Worm (Caenorhabditis elegans) whole organism, L2 larva: Measurements from ENCODE around the gene C24A8.6.
"Not testable (repeated sequence)": the region's sequence is repeated elsewhere in the genome, so short reads cannot be mapped to it uniquely, and the experiment has no call there.

Source experiments
- C34F6.9 ChIP-seq: fragments of 150-350 bp; optimal IDR thresholded peaks from 2 replicates; lab custom pipeline; 2014; ENCODE audit warnings: missing biosample characterization, missing genetic modification characterization
- R02D3.7 ChIP-seq: fragments of 150-350 bp; optimal IDR thresholded peaks from 2 replicates; lab custom pipeline; 2014; ENCODE audit warnings: missing biosample characterization, missing genetic modification characterization
- alr-1 ChIP-seq: fragments of 150-350 bp; optimal IDR thresholded peaks from 2 replicates; lab custom pipeline; 2014; ENCODE audit warnings: missing biosample characterization, missing genetic modification characterization
- ama-1 ChIP-seq: fragments of 150-350 bp; optimal IDR thresholded peaks from 2 replicates; lab custom pipeline; 2018; ENCODE audit warnings: inconsistent platforms
- blmp-1 ChIP-seq: sonication (generic microtip); optimal IDR thresholded peaks from 2 replicates; lab custom pipeline; 2017; ENCODE audit warnings: missing genetic modification characterization, mild to moderate bottlenecking, missing compliant biosample characterization, antibody characterized with exemption, moderate library complexity; ENCODE audit not compliant: insufficient read depth
- ceh-16 ChIP-seq: fragments of 150-350 bp; optimal IDR thresholded peaks from 2 replicates; lab custom pipeline; 2014; ENCODE audit warnings: missing biosample characterization, missing genetic modification characterization
- ceh-82 ChIP-seq: fragments of 150-350 bp; optimal IDR thresholded peaks from 2 replicates; lab custom pipeline; 2014; ENCODE audit warnings: missing biosample characterization, missing genetic modification characterization
- crh-2 ChIP-seq: sonication (generic microtip); optimal IDR thresholded peaks from 2 replicates; lab custom pipeline; 2017; ENCODE audit warnings: missing biosample characterization, missing genetic modification characterization
- egl-27 ChIP-seq: sonication (generic microtip); optimal IDR thresholded peaks from 3 replicates; lab custom pipeline; 2017; ENCODE audit warnings: missing biosample characterization, missing genetic modification reagents, missing genetic modification characterization
- elt-1 ChIP-seq: fragments of 150-350 bp; optimal IDR thresholded peaks from 2 replicates; lab custom pipeline; 2014; ENCODE audit warnings: missing biosample characterization, missing genetic modification characterization
- elt-3 ChIP-seq: sonication (generic microtip); optimal IDR thresholded peaks from 2 replicates; lab custom pipeline; 2017; ENCODE audit warnings: missing biosample characterization, missing genetic modification characterization
- fos-1 ChIP-seq: fragments of 150-350 bp; optimal IDR thresholded peaks from 2 replicates; lab custom pipeline; 2014; ENCODE audit warnings: missing biosample characterization, missing genetic modification characterization
- gmeb-1 ChIP-seq: fragments of 150-350 bp; optimal IDR thresholded peaks from 2 replicates; lab custom pipeline; 2014; ENCODE audit warnings: missing biosample characterization, missing genetic modification characterization
- lin-11 ChIP-seq: fragments of 150-350 bp; sonication (generic microtip); optimal IDR thresholded peaks from 2 replicates; lab custom pipeline; 2014; ENCODE audit warnings: missing biosample characterization, missing genetic modification characterization, inconsistent platforms, mixed read lengths
- lin-13 ChIP-seq: fragments of 150-350 bp; optimal IDR thresholded peaks from 2 replicates; lab custom pipeline; 2014; ENCODE audit warnings: missing biosample characterization, missing genetic modification reagents, missing genetic modification characterization
- mab-5 ChIP-seq: fragments of 150-350 bp; optimal IDR thresholded peaks from 2 replicates; lab custom pipeline; 2014; ENCODE audit warnings: missing biosample characterization, missing genetic modification characterization
- mdl-1 ChIP-seq, 2 experiments: fragments of 150-350 bp in 1 of 2; sonication (generic microtip) in 1 of 2; optimal IDR thresholded peaks; 2 replicates each; lab custom pipeline; 2017; ENCODE audit warnings: missing biosample characterization in 2 of 2, missing genetic modification characterization in 2 of 2
- nhr-10 ChIP-seq: sonication (generic microtip); optimal IDR thresholded peaks from 2 replicates; lab custom pipeline; 2017; ENCODE audit warnings: missing biosample characterization, missing genetic modification characterization
- nhr-12 ChIP-seq: fragments of 150-350 bp; optimal IDR thresholded peaks from 2 replicates; lab custom pipeline; 2014; ENCODE audit warnings: missing biosample characterization, missing genetic modification characterization
- nhr-129 ChIP-seq: fragments of 150-350 bp; optimal IDR thresholded peaks from 2 replicates; lab custom pipeline; 2014; ENCODE audit warnings: missing biosample characterization, missing genetic modification characterization
- nhr-21 ChIP-seq: fragments of 150-350 bp; optimal IDR thresholded peaks from 2 replicates; lab custom pipeline; 2014; ENCODE audit warnings: missing biosample characterization, missing genetic modification characterization
- nhr-23 ChIP-seq: fragments of 150-350 bp; optimal IDR thresholded peaks from 2 replicates; lab custom pipeline; 2014; ENCODE audit warnings: missing biosample characterization, missing genetic modification reagents, missing genetic modification characterization
- nhr-237 ChIP-seq: fragments of 150-350 bp; optimal IDR thresholded peaks from 2 replicates; lab custom pipeline; 2014; ENCODE audit warnings: missing biosample characterization, missing genetic modification characterization
- nhr-25 ChIP-seq: fragments of 150-350 bp; sonication (generic microtip); optimal IDR thresholded peaks from 3 replicates; lab custom pipeline; 2014; ENCODE audit warnings: missing biosample characterization, missing genetic modification characterization
- nhr-6 ChIP-seq: fragments of 150-350 bp; optimal IDR thresholded peaks from 2 replicates; lab custom pipeline; 2014; ENCODE audit warnings: missing biosample characterization, missing genetic modification characterization
- peb-1 ChIP-seq: fragments of 150-350 bp; optimal IDR thresholded peaks from 2 replicates; lab custom pipeline; 2014; ENCODE audit warnings: missing biosample characterization, missing genetic modification characterization
- sma-3 ChIP-seq: sonication (generic microtip); optimal IDR thresholded peaks from 2 replicates; lab custom pipeline; 2016; ENCODE audit warnings: missing genetic modification reagents, missing genetic modification characterization, missing compliant biosample characterization
- sma-9 ChIP-seq, 2 experiments: fragments of 150-350 bp in 1 of 2; sonication (generic microtip) in 1 of 2; optimal IDR thresholded peaks; 2 replicates each; lab custom pipeline; 2014 to 2016; ENCODE audit warnings: missing genetic modification characterization in 2 of 2, mild to moderate bottlenecking in 1 of 2, missing biosample characterization in 1 of 2, missing compliant biosample characterization in 1 of 2, missing genetic modification reagents in 1 of 2, moderate library complexity in 1 of 2
- snpc-4 ChIP-seq: fragments of 150-350 bp; optimal IDR thresholded peaks from 2 replicates; lab custom pipeline; 2014; ENCODE audit warnings: missing biosample characterization, missing genetic modification characterization
- unc-39 ChIP-seq: fragments of 150-350 bp; optimal IDR thresholded peaks from 2 replicates; lab custom pipeline; 2014; ENCODE audit warnings: missing biosample characterization, missing genetic modification characterization
- unc-62 ChIP-seq: fragments of 150-350 bp; optimal IDR thresholded peaks from 2 replicates; lab custom pipeline; 2014; ENCODE audit warnings: missing biosample characterization, missing genetic modification reagents, missing genetic modification characterization
- ztf-1 ChIP-seq: fragments of 200-800 bp; sonication (Bioruptor generic); conservative IDR thresholded peaks from 2 replicates; pipeline ENCODE4 v1.3.6; 2022; ENCODE audit warnings: missing genetic modification characterization, missing compliant biosample characterization
- ztf-4 ChIP-seq: fragments of 150-350 bp; optimal IDR thresholded peaks from 2 replicates; lab custom pipeline; 2014; ENCODE audit warnings: missing biosample characterization, missing genetic modification characterization

Gene C24A8.6

ce11 chrX:4332305-4332704 is at the start of gene C24A8.6:
Gene C24A8.6 (minus strand): TSS chrX:4332405.
- not testable (repeated sequence) for TF ChIP-seq sma-3 (GFP tag; lab: Kevin White, UChicago); egl-27 (tag; lab: Kevin White, UChicago); nhr-237 (tag; lab: Kevin White, UChicago)

- TF ChIP-seq nhr-10 (no peak), ama-1 (lab: Kevin White, UChicago) (no peak), gmeb-1 (tag; lab: Kevin White, UChicago) (no peak), blmp-1 (no peak), nhr-21 (tag; lab: Kevin White, UChicago) (no peak), C34F6.9 (tag; lab: Kevin White, UChicago) (no peak), lin-13 (GFP tag; lab: Kevin White, UChicago) (no peak), ztf-1 (no peak), mab-5 (tag; lab: Kevin White, UChicago) (no peak), crh-2 (tag; lab: Kevin White, UChicago) (no peak), ztf-4 (tag; lab: Kevin White, UChicago) (no peak)
Observed at ce11 chrX:4377689-4378088, 45.5 kb upstream of the C24A8.6 start, which contains the start of gene R160.12. Gene R160.12 (minus strand): TSS chrX:4377789.

- TF ChIP-seq nhr-12 (tag; lab: Kevin White, UChicago): no peak
- no peak for TF ChIP-seq elt-3 (tag; lab: Kevin White, UChicago)
- no peak for TF ChIP-seq unc-62 (GFP tag; lab: Kevin White, UChicago)
- no peak for TF ChIP-seq fos-1 (tag; lab: Kevin White, UChicago)
- no peak for TF ChIP-seq elt-1 (tag; lab: Kevin White, UChicago)
- no peak for TF ChIP-seq mab-5 (tag; lab: Kevin White, UChicago)
- no peak for TF ChIP-seq nhr-10
- no peak for TF ChIP-seq nhr-129
- no peak for TF ChIP-seq sma-9 (GFP tag; optimal IDR thresholded peaks at IDR 0.05; lab: Kevin White, UChicago)
- no peak for TF ChIP-seq sma-9 (tag; optimal IDR thresholded peaks at IDR 0.05; lab: Kevin White, UChicago)
- TF ChIP-seq nhr-6 (tag; lab: Kevin White, UChicago): no peak
- TF ChIP-seq lin-11: no peak
Observed at ce11 chrX:4376801-4377200, 44.6 kb upstream of the C24A8.6 start, which contains the start of gene R160.2. Gene R160.2 (minus strand): TSS chrX:4376901.

DNA sequence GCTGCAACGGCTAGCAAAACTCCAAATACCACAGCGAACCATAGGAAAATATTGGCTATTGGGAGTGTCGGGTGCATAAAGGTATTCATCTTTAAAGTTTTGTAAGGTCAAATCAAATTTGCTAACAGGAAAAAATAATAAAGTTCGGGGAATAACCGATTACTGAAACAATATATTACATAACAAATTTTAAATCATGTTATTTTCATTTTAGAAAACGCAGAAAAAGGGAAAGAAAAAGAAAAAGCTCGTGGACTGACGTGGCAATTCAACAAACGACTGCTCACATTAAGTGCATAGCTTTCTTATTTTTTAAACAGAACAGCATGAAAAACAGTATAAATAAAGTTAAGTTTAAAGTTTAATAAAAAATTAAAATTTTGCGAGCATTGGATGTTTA is 40.9 kb upstream of the C24A8.6 start, which contains the start of gene R160.6:
Gene R160.6, minus strand, starts transcription at position 101 of the 400 bp plus-strand sequence.
- no peak for TF ChIP-seq elt-1 (tag; lab: Kevin White, UChicago)
- no peak for TF ChIP-seq mdl-1 (tag; optimal IDR thresholded peaks at IDR 0.05; lab: Kevin White, UChicago)
- no peak for TF ChIP-seq sma-9 (GFP tag; optimal IDR thresholded peaks at IDR 0.05; lab: Kevin White, UChicago)
- no peak for TF ChIP-seq sma-9 (tag; optimal IDR thresholded peaks at IDR 0.05; lab: Kevin White, UChicago)
- no peak for TF ChIP-seq peb-1 (tag; lab: Kevin White, UChicago)
- no peak for TF ChIP-seq alr-1
- no peak for TF ChIP-seq lin-11
- no peak for TF ChIP-seq nhr-237 (tag; lab: Kevin White, UChicago)
- no peak for TF ChIP-seq mab-5 (tag; lab: Kevin White, UChicago)
- TF ChIP-seq blmp-1: no peak
- TF ChIP-seq ztf-1: no peak
- TF ChIP-seq nhr-129: no peak
- TF ChIP-seq ceh-16 (tag; lab: Kevin White, UChicago): no peak
- no peak for TF ChIP-seq R02D3.7 (tag; lab: Kevin White, UChicago)
- TF ChIP-seq C34F6.9 (tag; lab: Kevin White, UChicago): no peak

DNA sequence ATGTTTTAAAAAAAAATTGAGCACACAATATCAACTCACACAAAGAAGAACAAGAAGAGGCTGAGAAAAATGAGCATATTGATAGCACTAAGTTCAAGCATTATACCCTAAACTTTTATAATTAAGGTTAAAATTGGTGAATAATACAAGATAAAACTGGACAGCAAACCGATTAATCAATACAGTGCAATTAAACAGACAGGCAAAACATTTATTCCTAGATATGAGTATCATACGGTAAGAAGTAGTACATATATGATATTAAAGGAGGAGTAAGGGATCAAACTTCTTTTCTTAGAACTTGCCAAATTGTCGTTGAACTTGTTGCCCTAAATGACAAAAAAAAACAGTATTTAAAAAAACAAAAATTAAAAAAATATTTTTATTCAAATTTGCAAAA is 39.8 kb upstream of the C24A8.6 start, which contains the start of gene R160.14:
Gene R160.14, minus strand, starts transcription at position 101 of the 400 bp plus-strand sequence.
- TF ChIP-seq ztf-4 (tag; lab: Kevin White, UChicago) (no peak), peb-1 (tag; lab: Kevin White, UChicago) (no peak), mdl-1 (tag; optimal IDR thresholded peaks at IDR 0.05; lab: Kevin White, UChicago) (no peak), unc-39 (tag; lab: Kevin White, UChicago) (no peak), snpc-4 (tag; lab: Kevin White, UChicago) (no peak), nhr-6 (tag; lab: Kevin White, UChicago) (no peak), mab-5 (tag; lab: Kevin White, UChicago) (no peak), nhr-23 (no peak), nhr-25 (tag; lab: Kevin White, UChicago) (no peak), ceh-82 (tag; lab: Kevin White, UChicago) (no peak)
- TF ChIP-seq, all 48 proteins: peak for 0
